Fruit fly (Drosophila melanogaster) whole organism, prepupa: ENCODE data around the gene amos.

Experiments
- Blimp-1 ChIP-seq: fragments of 200-800 bp; sonication (Bioruptor generic); optimal IDR thresholded peaks from 3 replicates; lab custom pipeline; 2017; ENCODE audit warnings: missing biosample characterization, missing genetic modification characterization, mild to moderate bottlenecking, moderate library complexity, missing genetic modification reagents
- CG15336 ChIP-seq: fragments of 200-800 bp; sonication (Bioruptor generic); IDR thresholded peaks from 2 replicates; pipeline ENCODE4 v1.3.6; 2022; ENCODE audit warnings: missing biosample characterization, missing genetic modification characterization
- CG1621 ChIP-seq: fragments of 200-800 bp; sonication (Bioruptor generic); optimal IDR thresholded peaks from 3 replicates; lab custom pipeline; 2018; ENCODE audit warnings: missing biosample characterization, mild to moderate bottlenecking, missing genetic modification characterization
- CG31627 ChIP-seq: fragments of 200-800 bp; sonication (Bioruptor generic); optimal IDR thresholded peaks from 3 replicates; lab custom pipeline; 2016; ENCODE audit warnings: missing biosample characterization, missing genetic modification characterization
- CG32006 ChIP-seq: fragments of 200-800 bp; sonication (Bioruptor generic); optimal IDR thresholded peaks from 3 replicates; lab custom pipeline; 2017; ENCODE audit warnings: missing biosample characterization, mild to moderate bottlenecking, missing genetic modification characterization
- CG34406 ChIP-seq: fragments of 200-800 bp; sonication (Bioruptor generic); optimal IDR thresholded peaks from 3 replicates; lab custom pipeline; 2016; ENCODE audit warnings: missing biosample characterization, missing genetic modification characterization
- CG3919 ChIP-seq: fragments of 200-800 bp; sonication (Bioruptor generic); optimal IDR thresholded peaks from 3 replicates; lab custom pipeline; 2016; ENCODE audit warnings: missing biosample characterization, missing genetic modification characterization
- CG6163 ChIP-seq: fragments of 200-800 bp; sonication (Bioruptor generic); IDR thresholded peaks from 3 replicates; pipeline ENCODE4 v1.3.6; 2022; ENCODE audit warnings: missing biosample characterization, missing genetic modification characterization
- CG6792 ChIP-seq: fragments of 200-800 bp; sonication (Bioruptor generic); optimal IDR thresholded peaks from 3 replicates; lab custom pipeline; 2016; ENCODE audit warnings: missing biosample characterization, missing genetic modification characterization
- CG6854 ChIP-seq: fragments of 200-800 bp; sonication (Bioruptor generic); optimal IDR thresholded peaks from 2 replicates; lab custom pipeline; 2017; ENCODE audit warnings: missing biosample characterization, mild to moderate bottlenecking, missing genetic modification characterization
- CG7368 ChIP-seq: fragments of 200-800 bp; sonication (Bioruptor generic); optimal IDR thresholded peaks from 3 replicates; lab custom pipeline; 2016; ENCODE audit warnings: missing biosample characterization, missing genetic modification characterization
- CG8119 ChIP-seq: fragments of 200-800 bp; sonication (Bioruptor generic); IDR thresholded peaks from 3 replicates; pipeline ENCODE4 v1.3.6; 2022; ENCODE audit warnings: missing biosample characterization, missing genetic modification characterization
- CG8319 ChIP-seq: fragments of 200-800 bp; sonication (Bioruptor generic); optimal IDR thresholded peaks from 3 replicates; lab custom pipeline; 2016; ENCODE audit warnings: missing biosample characterization, missing genetic modification characterization
- CG8632 ChIP-seq: fragments of 200-800 bp; sonication (Bioruptor generic); optimal IDR thresholded peaks from 3 replicates; lab custom pipeline; 2016; ENCODE audit warnings: missing biosample characterization, missing genetic modification characterization
- CG9139 ChIP-seq: fragments of 200-800 bp; sonication (Bioruptor generic); optimal IDR thresholded peaks from 3 replicates; lab custom pipeline; 2017; ENCODE audit warnings: missing biosample characterization, mild to moderate bottlenecking, missing genetic modification characterization
- Eip78C ChIP-seq: fragments of 200-800 bp; sonication (Bioruptor generic); peaks from one replicate; lab custom pipeline; 2016; ENCODE audit warnings: missing biosample characterization, missing genetic modification characterization
- Ets21C ChIP-seq: fragments of 200-800 bp; sonication (Bioruptor generic); optimal IDR thresholded peaks from 3 replicates; lab custom pipeline; 2016; ENCODE audit warnings: missing biosample characterization, missing genetic modification characterization
- Ets96B ChIP-seq: fragments of 200-800 bp; optimal IDR thresholded peaks from 2 replicates; lab custom pipeline; 2019; ENCODE audit warnings: missing biosample characterization, mild to moderate bottlenecking, missing genetic modification characterization, moderate library complexity
- Gug ChIP-seq: fragments of 200-800 bp; sonication (Bioruptor generic); IDR thresholded peaks from 2 replicates; pipeline ENCODE4 v1.3.6; 2022; ENCODE audit warnings: missing biosample characterization, missing genetic modification characterization
- Hr4 ChIP-seq: fragments of 200-800 bp; sonication (Bioruptor generic); optimal IDR thresholded peaks from 3 replicates; lab custom pipeline; 2016; ENCODE audit warnings: missing biosample characterization, missing genetic modification characterization
- Lpt ChIP-seq: fragments of 200-800 bp; sonication (Bioruptor generic); optimal IDR thresholded peaks from 3 replicates; lab custom pipeline; 2016; ENCODE audit warnings: missing biosample characterization, missing genetic modification characterization
- OdsH ChIP-seq: fragments of 200-800 bp; sonication (Bioruptor generic); optimal IDR thresholded peaks from 3 replicates; lab custom pipeline; 2016; ENCODE audit warnings: missing biosample characterization, missing genetic modification characterization
- Smox ChIP-seq: fragments of 200-800 bp; sonication (Bioruptor generic); optimal IDR thresholded peaks from 3 replicates; lab custom pipeline; 2016; ENCODE audit warnings: missing biosample characterization, missing genetic modification characterization
- Sox14 ChIP-seq: fragments of 200-800 bp; sonication (Bioruptor generic); optimal IDR thresholded peaks from 3 replicates; lab custom pipeline; 2016; ENCODE audit warnings: missing biosample characterization, missing genetic modification characterization
- Sox15 ChIP-seq: fragments of 200-800 bp; sonication (Bioruptor generic); optimal IDR thresholded peaks from 3 replicates; lab custom pipeline; 2016; ENCODE audit warnings: missing biosample characterization, missing genetic modification characterization
- achi ChIP-seq: fragments of 200-800 bp; sonication (Bioruptor generic); optimal IDR thresholded peaks from 3 replicates; lab custom pipeline; 2016; ENCODE audit warnings: missing biosample characterization, missing genetic modification characterization
- acj6 ChIP-seq: fragments of 200-800 bp; sonication (Bioruptor generic); optimal IDR thresholded peaks from 3 replicates; lab custom pipeline; 2016; ENCODE audit warnings: missing biosample characterization, missing genetic modification characterization
- cyc ChIP-seq: fragments of 200-800 bp; sonication (Bioruptor generic); optimal IDR thresholded peaks from 3 replicates; lab custom pipeline; 2016; ENCODE audit warnings: missing biosample characterization, missing genetic modification characterization
- dsx ChIP-seq: fragments of 200-800 bp; optimal IDR thresholded peaks from 3 replicates; lab custom pipeline; 2019; ENCODE audit warnings: missing biosample characterization, mild to moderate bottlenecking, missing genetic modification characterization, moderate library complexity; ENCODE audit not compliant: poor library complexity, severe bottlenecking
- eg ChIP-seq: fragments of 200-800 bp; sonication (Bioruptor generic); IDR thresholded peaks from 3 replicates; pipeline ENCODE4 v1.3.6; 2022; ENCODE audit warnings: missing biosample characterization, missing genetic modification characterization
- esn ChIP-seq: fragments of 200-800 bp; sonication (Bioruptor generic); optimal IDR thresholded peaks from 2 replicates; lab custom pipeline; 2016; ENCODE audit warnings: missing biosample characterization, mild to moderate bottlenecking, missing genetic modification characterization, moderate library complexity
- fd59A ChIP-seq: fragments of 200-800 bp; sonication (Bioruptor generic); optimal IDR thresholded peaks from 2 replicates; lab custom pipeline; 2017; ENCODE audit warnings: missing biosample characterization, mild to moderate bottlenecking, missing genetic modification characterization, missing genetic modification reagents
- fkh ChIP-seq: fragments of 200-800 bp; sonication (Bioruptor generic); optimal IDR thresholded peaks from 3 replicates; lab custom pipeline; 2017; ENCODE audit warnings: missing biosample characterization, mild to moderate bottlenecking, missing genetic modification characterization, moderate library complexity
- lz ChIP-seq: fragments of 200-800 bp; sonication (Bioruptor generic); optimal IDR thresholded peaks from 3 replicates; lab custom pipeline; 2016; ENCODE audit warnings: missing biosample characterization, missing genetic modification characterization
- pdm3 ChIP-seq: fragments of 200-800 bp; sonication (Bioruptor generic); optimal IDR thresholded peaks from 3 replicates; lab custom pipeline; 2016; ENCODE audit warnings: missing biosample characterization, missing genetic modification characterization
- ss ChIP-seq, 2 experiments: fragments of 200-800 bp; sonication (Bioruptor generic); optimal IDR thresholded peaks; 2 replicates in 1 of 2; 3 replicates in 1 of 2; lab custom pipeline; 2017 to 2018; ENCODE audit warnings: mild to moderate bottlenecking in 2 of 2, missing biosample characterization in 2 of 2, missing genetic modification characterization in 2 of 2, moderate library complexity in 1 of 2
- svp ChIP-seq: fragments of 200-800 bp; sonication (Bioruptor generic); peaks from one replicate; lab custom pipeline; 2016; ENCODE audit warnings: missing biosample characterization, missing genetic modification characterization
- vri ChIP-seq: fragments of 200-800 bp; sonication (Bioruptor generic); optimal IDR thresholded peaks from 3 replicates; lab custom pipeline; 2016; ENCODE audit warnings: missing biosample characterization, mild to moderate bottlenecking, missing genetic modification characterization

Gene amos

DNA sequence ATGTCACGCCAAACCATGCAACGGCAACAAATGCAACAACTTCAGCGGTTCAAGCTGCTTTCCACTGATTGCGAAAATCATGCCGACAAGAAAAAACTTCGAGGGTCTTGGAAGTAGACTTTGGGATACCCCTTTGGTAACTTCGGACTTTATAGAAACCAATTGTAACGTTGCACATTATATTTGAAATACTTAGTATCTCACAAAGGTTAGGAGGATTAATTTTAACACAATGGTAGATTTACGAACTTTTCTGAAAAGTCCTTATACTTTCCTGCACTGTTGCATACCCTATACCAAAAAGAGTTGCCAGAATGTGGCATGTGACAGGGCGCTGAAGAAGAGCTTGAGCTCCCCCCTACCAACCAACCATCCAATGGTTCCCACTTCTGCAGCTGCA lies 48.7 kb upstream of the amos start (continued):
- peak; percentile 70 for TF ChIP-seq Ets96B (tag; lab: Kevin White, UChicago)
- TF ChIP-seq svp = peak; percentile 88
- TF ChIP-seq Blimp-1 = peak; percentile 15
- TF ChIP-seq eg (GFP tag; lab: Robert Waterston, UW) = peak; percentile 56; the same call in 1 of the 3 replicates
- peak; percentile 13 for TF ChIP-seq vri (GFP tag; lab: Kevin White, UChicago)
- peak; percentile 83 for TF ChIP-seq esn (GFP tag; lab: Kevin White, UChicago)
- peak; percentile 71 for TF ChIP-seq pdm3 (GFP tag; lab: Kevin White, UChicago)
- peak; percentile 78 for TF ChIP-seq CG3919 (GFP tag; lab: Kevin White, UChicago)
- peak; percentile 70 for TF ChIP-seq Sox14 (GFP tag; lab: Kevin White, UChicago)
- TF ChIP-seq Lpt (GFP tag; lab: Kevin White, UChicago) = peak; percentile 48
- peak; percentile 56 for TF ChIP-seq Ets21C (GFP tag; lab: Kevin White, UChicago)
- peak in 1 of 2 experiments; percentile 17 for TF ChIP-seq ss (GFP tag; optimal IDR thresholded peaks at IDR 0.05; lab: Kevin White, UChicago)
- peak; percentile 72 for TF ChIP-seq CG32006
- peak; percentile 10 for TF ChIP-seq fd59A (GFP tag; lab: Kevin White, UChicago)
- peak; percentile 69 for TF ChIP-seq lz
- TF ChIP-seq CG34406 (GFP tag; lab: Kevin White, UChicago) = peak; percentile 65
- peak; percentile 92 for TF ChIP-seq Eip78C (GFP tag; lab: Kevin White, UChicago)
- peak; percentile 34; the same call in 1 of the 2 replicates for TF ChIP-seq Gug
- peak; percentile 66; the same call in 2 of the 3 replicates for TF ChIP-seq CG8119
- TF ChIP-seq dsx (GFP tag; lab: Kevin White, UChicago) = peak; percentile 37

DNA sequence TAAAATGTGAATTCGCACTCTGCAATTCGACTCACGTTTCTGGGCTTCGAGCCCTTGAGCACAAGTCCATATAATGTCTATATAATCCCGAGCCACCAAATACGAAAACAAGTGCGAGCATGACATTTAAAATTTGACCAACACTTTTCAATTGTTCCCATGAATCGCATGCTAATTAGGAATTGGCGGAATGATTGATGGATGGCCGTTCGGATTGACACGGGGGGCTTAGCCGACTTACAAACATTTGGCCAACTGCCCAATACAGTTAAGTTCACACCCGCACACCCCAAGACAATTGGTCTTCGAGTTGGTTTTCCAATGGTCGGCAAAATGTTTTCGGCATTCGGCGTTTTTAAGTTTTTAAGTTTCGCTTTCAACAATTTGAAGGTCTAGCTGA lies 44.4 kb upstream of the amos start:
- TF ChIP-seq cyc (GFP tag; lab: Kevin White, UChicago) (no peak), CG7368 (GFP tag; lab: Kevin White, UChicago) (no peak), Sox15 (GFP tag; lab: Kevin White, UChicago) (no peak), CG15336 (no peak), Blimp-1 (no peak), Eip78C (GFP tag; lab: Kevin White, UChicago) (no peak), CG8319 (no peak), CG6792 (no peak), CG1621 (no peak), svp (no peak), Smox (GFP tag; lab: Kevin White, UChicago) (no peak), dsx (GFP tag; lab: Kevin White, UChicago) (no peak), OdsH (GFP tag; lab: Kevin White, UChicago) (no peak), Ets96B (tag; lab: Kevin White, UChicago) (no peak), acj6 (GFP tag; lab: Kevin White, UChicago) (no peak), CG31627 (GFP tag; lab: Kevin White, UChicago) (no peak), CG6854 (GFP tag; lab: Kevin White, UChicago) (no peak), fkh (GFP tag; lab: Kevin White, UChicago) (no peak), CG9139 (GFP tag; lab: Kevin White, UChicago) (no peak), CG6163 (GFP tag; lab: Robert Waterston, UW) (no peak)

DNA sequence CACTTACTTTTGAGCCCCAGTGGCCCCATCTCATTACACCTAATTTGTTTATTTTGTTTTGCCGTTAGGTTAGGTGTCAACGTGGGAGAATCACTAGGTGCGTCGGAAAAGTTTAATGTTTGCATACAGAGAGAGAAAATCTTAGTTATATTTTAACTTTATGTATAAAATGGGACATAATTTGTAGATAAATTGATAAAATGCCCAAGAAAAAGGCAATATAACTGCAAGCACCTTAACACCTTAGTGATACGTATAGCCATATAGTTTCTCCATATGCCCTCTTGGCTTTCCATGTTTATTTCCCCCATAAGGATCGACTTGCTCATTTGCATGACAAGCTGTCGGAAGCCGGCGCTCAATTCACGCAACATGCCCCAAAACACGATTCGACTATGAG lies 42.2 kb upstream of the amos start:
- TF ChIP-seq CG8119 = 0 out of 3 replicates have a peak, but pooled peaks have one; percentile 27
- TF ChIP-seq acj6 (GFP tag; lab: Kevin White, UChicago) = no peak
- no peak for TF ChIP-seq CG8632 (GFP tag; lab: Kevin White, UChicago)
- TF ChIP-seq Hr4 (GFP tag; lab: Kevin White, UChicago) = peak; percentile 31
- TF ChIP-seq CG6854 (GFP tag; lab: Kevin White, UChicago) = no peak
- no peak for TF ChIP-seq CG31627 (GFP tag; lab: Kevin White, UChicago)
- 0 out of 2 replicates have a peak, but pooled peaks have one; percentile 32 for TF ChIP-seq CG15336
- TF ChIP-seq CG9139 (GFP tag; lab: Kevin White, UChicago) = no peak
- TF ChIP-seq achi = no peak
- TF ChIP-seq CG6163 (GFP tag; lab: Robert Waterston, UW) = peak; percentile 16; the same call in 1 of the 3 replicates
- TF ChIP-seq dsx (GFP tag; lab: Kevin White, UChicago) = no peak
- TF ChIP-seq eg (GFP tag; lab: Robert Waterston, UW) = peak; percentile 40; the same call in 1 of the 3 replicates
- no peak for TF ChIP-seq Sox14 (GFP tag; lab: Kevin White, UChicago)
- peak; percentile 50 for TF ChIP-seq CG32006
- TF ChIP-seq Eip78C (GFP tag; lab: Kevin White, UChicago) = peak; percentile 65
